Fruit fly (Drosophila melanogaster): ENCODE data around the gene CG6041.

- TF ChIP-seq Dif (GFP tag; optimal IDR thresholded peaks at IDR 0.05; ENCODE audit: partially characterized antibody) (no peak), Myc (optimal IDR thresholded peaks at IDR 0.05) (no peak)
These were observed 42.5 kb upstream of the CG6041 start, which contains the start of gene CG4020 for dm6 chrX:5905446-5905845.

Data from whole organism, wandering third instar larva.